Worm (Caenorhabditis elegans): Measurements from ENCODE around the gene C03C10.5.

DNA sequence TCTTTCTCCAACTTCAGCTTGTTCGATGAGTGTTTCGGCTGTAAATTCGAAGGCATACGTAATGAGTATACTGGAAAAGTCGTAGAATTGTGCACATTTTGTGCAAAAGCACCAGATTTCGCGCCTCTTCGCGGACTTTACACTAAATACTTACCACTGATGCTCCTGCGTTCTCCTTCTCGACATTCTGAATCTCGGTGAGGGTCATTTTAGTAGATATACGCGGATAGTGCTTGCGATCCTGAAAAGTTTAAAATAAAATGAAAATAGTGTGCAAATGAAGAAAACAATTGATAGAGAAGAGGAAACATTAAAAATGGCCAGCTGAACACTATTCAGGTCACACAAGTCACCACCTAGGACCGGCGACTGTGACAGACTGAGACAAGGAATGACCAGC lies 2.8 kb upstream of the C03C10.5 start, which contains the start of gene rnr-2:
- no peak for TF ChIP-seq pqm-1 (tag; optimal IDR thresholded peaks at IDR 0.05)
- TF ChIP-seq blmp-1 (tag; optimal IDR thresholded peaks at IDR 0.05) = no peak
- TF ChIP-seq efl-1 (optimal IDR thresholded peaks at IDR 0.05) = peak in 1 of 2 experiments; percentile 21
- TF ChIP-seq efl-1 (GFP tag; optimal IDR thresholded peaks at IDR 0.05 in 1 of 2) = peak; percentile 45 to 54
- no peak for TF ChIP-seq elt-3 (tag; optimal IDR thresholded peaks at IDR 0.05)
